Worm (Caenorhabditis elegans) whole organism, young adult: ENCODE measurements around the gene fipr-17.

Source experiments
- B0261.1 ChIP-seq: sonication (generic microtip); optimal IDR thresholded peaks from 2 replicates; lab custom pipeline; 2016; ENCODE audit warnings: mild to moderate bottlenecking, missing genetic modification characterization, moderate library complexity, missing compliant biosample characterization
- D2030.7 ChIP-seq: fragments of 200-800 bp; sonication (Bioruptor generic); IDR thresholded peaks from 2 replicates; pipeline ENCODE4 v1.3.6; 2022; ENCODE audit warnings: missing genetic modification reagents, missing genetic modification characterization, missing compliant biosample characterization
- F22D6.2 ChIP-seq: sonication (generic microtip); optimal IDR thresholded peaks from 2 replicates; lab custom pipeline; 2016; ENCODE audit warnings: mild to moderate bottlenecking, missing genetic modification characterization, missing compliant biosample characterization
- F33H1.4 ChIP-seq: fragments of 200-800 bp; sonication (Bioruptor generic); IDR thresholded peaks from 2 replicates; pipeline ENCODE4 v1.3.6; 2022; ENCODE audit warnings: missing genetic modification reagents, missing genetic modification characterization, missing compliant biosample characterization
- F37B4.10 ChIP-seq: fragments of 200-800 bp; sonication (Bioruptor generic); IDR thresholded peaks from 2 replicates; pipeline ENCODE4 v1.3.6; 2022; ENCODE audit warnings: missing genetic modification characterization, missing compliant biosample characterization
- F39B2.1 ChIP-seq: fragments of 200-800 bp; sonication (Bioruptor generic); IDR thresholded peaks from 2 replicates; pipeline ENCODE4 v1.3.6; 2022; ENCODE audit warnings: missing genetic modification reagents, missing genetic modification characterization, missing compliant biosample characterization
- F49E8.2 ChIP-seq: sonication (generic microtip); optimal IDR thresholded peaks from 3 replicates; lab custom pipeline; 2017; ENCODE audit warnings: missing genetic modification characterization, mild to moderate bottlenecking, missing compliant biosample characterization, antibody characterized with exemption, moderate library complexity; ENCODE audit not compliant: insufficient read depth
- Y53F4B.3 ChIP-seq: fragments of 200-800 bp; sonication (Bioruptor generic); IDR thresholded peaks from 2 replicates; pipeline ENCODE4 v1.3.6; 2022; ENCODE audit warnings: missing genetic modification reagents, missing genetic modification characterization, missing compliant biosample characterization
- Y95B8A.8 ChIP-seq: fragments of 200-800 bp; sonication (Bioruptor generic); IDR thresholded peaks from 2 replicates; pipeline ENCODE4 v1.3.6; 2022; ENCODE audit warnings: missing genetic modification reagents, missing genetic modification characterization, missing compliant biosample characterization
- ama-1 ChIP-seq, 3 experiments: fragments of 150-350 bp in 1 of 3; sonication (generic microtip) in 2 of 3; optimal IDR thresholded peaks; 2 replicates each; lab custom pipeline; 2014 to 2018; ENCODE audit warnings: missing biosample characterization in 2 of 3, missing genetic modification characterization in 2 of 3, missing genetic modification reagents in 2 of 3
- attf-3 ChIP-seq: fragments of 200-800 bp; sonication (Bioruptor generic); conservative IDR thresholded peaks from 2 replicates; pipeline ENCODE4 v1.3.6; 2022; ENCODE audit warnings: missing genetic modification reagents, missing genetic modification characterization, missing compliant biosample characterization
- bed-1 ChIP-seq: fragments of 200-800 bp; sonication (Bioruptor generic); IDR thresholded peaks from 2 replicates; pipeline ENCODE4 v1.3.6; 2022; ENCODE audit warnings: missing genetic modification reagents, missing genetic modification characterization, missing compliant biosample characterization
- bed-2 ChIP-seq: fragments of 200-800 bp; sonication (Bioruptor generic); IDR thresholded peaks from 2 replicates; pipeline ENCODE4 v1.3.6; 2022; ENCODE audit warnings: missing genetic modification reagents, missing genetic modification characterization, missing compliant biosample characterization
- cebp-2 ChIP-seq: fragments of 200-800 bp; sonication (Bioruptor generic); IDR thresholded peaks from 2 replicates; pipeline ENCODE4 v1.3.6; 2022; ENCODE audit warnings: missing genetic modification characterization, missing compliant biosample characterization
- ceh-40 ChIP-seq: fragments of 200-800 bp; sonication (Bioruptor generic); IDR thresholded peaks from 2 replicates; pipeline ENCODE4 v1.3.6; 2022; ENCODE audit warnings: missing genetic modification characterization, missing compliant biosample characterization
- ceh-58 ChIP-seq: fragments of 200-800 bp; sonication (Bioruptor generic); IDR thresholded peaks from 2 replicates; pipeline ENCODE4 v1.3.6; 2022; ENCODE audit warnings: missing genetic modification characterization, missing compliant biosample characterization
- ceh-79 ChIP-seq: sonication (generic microtip); optimal IDR thresholded peaks from 2 replicates; lab custom pipeline; 2017; ENCODE audit warnings: mild to moderate bottlenecking, missing genetic modification characterization, missing compliant biosample characterization
- ceh-91 ChIP-seq: fragments of 200-800 bp; sonication (Bioruptor generic); IDR thresholded peaks from 2 replicates; pipeline ENCODE4 v1.3.6; 2022; ENCODE audit warnings: missing genetic modification reagents, missing genetic modification characterization, missing compliant biosample characterization
- chd-7 ChIP-seq: sonication (generic microtip); optimal IDR thresholded peaks from 2 replicates; lab custom pipeline; 2016; ENCODE audit warnings: mild to moderate bottlenecking, missing genetic modification characterization, moderate library complexity, missing compliant biosample characterization
- him-1 ChIP-seq: sonication (generic microtip); optimal IDR thresholded peaks from 2 replicates; lab custom pipeline; 2016; ENCODE audit warnings: missing genotype, missing genetic modification reagents, missing genetic modification characterization, missing compliant biosample characterization
- hlh-12 ChIP-seq: sonication (generic microtip); optimal IDR thresholded peaks from 2 replicates; lab custom pipeline; 2016; ENCODE audit warnings: missing genetic modification characterization, missing compliant biosample characterization
- lin-26 ChIP-seq: fragments of 200-800 bp; sonication (Bioruptor generic); IDR thresholded peaks from 2 replicates; pipeline ENCODE4 v1.3.6; 2022; ENCODE audit warnings: missing genetic modification reagents, missing genetic modification characterization, missing compliant biosample characterization
- lsl-1 ChIP-seq: fragments of 200-800 bp; sonication (Bioruptor generic); optimal IDR thresholded peaks from 2 replicates; lab custom pipeline; 2018; ENCODE audit warnings: mild to moderate bottlenecking, missing genetic modification characterization, moderate library complexity, missing compliant biosample characterization
- mes-4 ChIP-seq: sonication (generic microtip); optimal IDR thresholded peaks from 2 replicates; lab custom pipeline; 2016; ENCODE audit warnings: missing genotype, missing genetic modification characterization, missing compliant biosample characterization
- nhr-120 ChIP-seq: fragments of 200-800 bp; sonication (Bioruptor generic); IDR thresholded peaks from 2 replicates; pipeline ENCODE4 v1.3.6; 2022; ENCODE audit warnings: missing genetic modification characterization, missing compliant biosample characterization
- nhr-90 ChIP-seq: sonication (generic microtip); optimal IDR thresholded peaks from 2 replicates; lab custom pipeline; 2016; ENCODE audit warnings: missing genotype, mild to moderate bottlenecking, missing genetic modification characterization, missing compliant biosample characterization
- rpc-1 ChIP-seq, 2 experiments: fragments of 150-350 bp in 1 of 2; sonication (generic microtip) in 1 of 2; optimal IDR thresholded peaks; 2 replicates each; lab custom pipeline; 2014 to 2018; ENCODE audit warnings: missing biosample characterization in 1 of 2, missing genetic modification characterization in 1 of 2, missing genetic modification reagents in 1 of 2, missing genotype in 1 of 2
- sdz-38 ChIP-seq: sonication (generic microtip); optimal IDR thresholded peaks from 2 replicates; lab custom pipeline; 2016; ENCODE audit warnings: missing genotype, missing genetic modification characterization, missing compliant biosample characterization
- snpc-1.1 ChIP-seq: sonication (generic microtip); optimal IDR thresholded peaks from 2 replicates; lab custom pipeline; 2017; ENCODE audit warnings: missing genetic modification characterization, mild to moderate bottlenecking, missing compliant biosample characterization, antibody characterized with exemption, moderate library complexity, missing genotype, missing genetic modification reagents; ENCODE audit not compliant: insufficient read depth
- snpc-3.4 ChIP-seq: sonication (generic microtip); optimal IDR thresholded peaks from 2 replicates; lab custom pipeline; 2017; ENCODE audit warnings: missing genetic modification characterization, mild to moderate bottlenecking, missing compliant biosample characterization, antibody characterized with exemption, moderate library complexity, missing genotype, missing genetic modification reagents
- snpc-4 ChIP-seq, 5 experiments: fragments of 150-350 bp in 1 of 5; sonication (generic microtip) in 4 of 5; optimal IDR thresholded peaks; 2 replicates each; lab custom pipeline; 2014 to 2018; ENCODE audit warnings: missing genetic modification characterization in 5 of 5, missing biosample characterization in 3 of 5, antibody characterized with exemption in 2 of 5, mild to moderate bottlenecking in 2 of 5, missing compliant biosample characterization in 2 of 5, missing genotype in 2 of 5, moderate library complexity in 2 of 5, missing genetic modification reagents in 1 of 5
- somi-1 ChIP-seq: fragments of 200-800 bp; sonication (Bioruptor generic); optimal IDR thresholded peaks from 2 replicates; lab custom pipeline; 2018; ENCODE audit warnings: mild to moderate bottlenecking, missing genetic modification characterization, missing compliant biosample characterization
- sptf-2 ChIP-seq: fragments of 200-800 bp; sonication (Bioruptor generic); optimal IDR thresholded peaks from 2 replicates; lab custom pipeline; 2018; ENCODE audit warnings: mild to moderate bottlenecking, missing genetic modification characterization, missing compliant biosample characterization
- tbp1 ChIP-seq: fragments of 200-800 bp; sonication (Bioruptor generic); optimal IDR thresholded peaks from 2 replicates; lab custom pipeline; 2018; ENCODE audit warnings: mild to moderate bottlenecking, missing genetic modification characterization, missing compliant biosample characterization
- tbx-9 ChIP-seq: sonication (generic microtip); optimal IDR thresholded peaks from 2 replicates; lab custom pipeline; 2016; ENCODE audit warnings: borderline replicate concordance, missing genetic modification characterization, inconsistent platforms, missing compliant biosample characterization
- xnd-1 ChIP-seq: sonication (generic microtip); optimal IDR thresholded peaks from 2 replicates; lab custom pipeline; 2016; ENCODE audit warnings: missing genotype, missing genetic modification reagents, missing genetic modification characterization, missing compliant biosample characterization
- ztf-22 ChIP-seq: fragments of 200-800 bp; sonication (Bioruptor generic); optimal IDR thresholded peaks from 2 replicates; lab custom pipeline; 2018; ENCODE audit warnings: mild to moderate bottlenecking, missing genetic modification characterization, moderate library complexity, missing compliant biosample characterization
- ztf-26 ChIP-seq: sonication (generic microtip); optimal IDR thresholded peaks from 2 replicates; lab custom pipeline; 2017; ENCODE audit warnings: missing genetic modification characterization, missing compliant biosample characterization
- ztf-28 ChIP-seq: fragments of 200-800 bp; sonication (Bioruptor generic); IDR thresholded peaks from 2 replicates; pipeline ENCODE4 v1.3.6; 2022; ENCODE audit warnings: missing genetic modification reagents, missing genetic modification characterization, missing compliant biosample characterization
- ztf-3 ChIP-seq: fragments of 200-800 bp; sonication (Bioruptor generic); optimal IDR thresholded peaks from 2 replicates; lab custom pipeline; 2018; ENCODE audit warnings: mild to moderate bottlenecking, missing genetic modification characterization, missing compliant biosample characterization

Gene fipr-17

ce11 chrIII:10960387-10960786, 47.0 kb downstream of the fipr-17 start (continued):
- TF ChIP-seq hlh-12 (tag; lab: Kevin White, UChicago) (no peak), B0261.1 (tag; lab: Kevin White, UChicago) (no peak), nhr-120 (no peak), F33H1.4 (GFP tag; lab: Robert Waterston, UW) (peak; percentile 35), sdz-38 (tag; lab: Kevin White, UChicago) (no peak), sptf-2 (GFP tag; lab: Kevin White, UChicago) (no peak), cebp-2 (GFP tag; lab: Robert Waterston, UW) (no peak), ztf-22 (no peak), D2030.7 (0 out of 2 replicates have a peak, but pooled peaks have one; percentile 25), lsl-1 (no peak), ztf-3 (GFP tag; lab: Kevin White, UChicago) (no peak), ceh-79 (tag; lab: Kevin White, UChicago) (no peak), bed-1 (GFP tag; lab: Robert Waterston, UW) (no peak), nhr-90 (tag; lab: Kevin White, UChicago) (no peak), F49E8.2 (no peak), rpc-1 (optimal IDR thresholded peaks at IDR 0.05; lab: Kevin White, UChicago) (no peak), rpc-1 (tag; optimal IDR thresholded peaks at IDR 0.05; lab: Kevin White, UChicago) (peak; percentile 51), ztf-28 (GFP tag; lab: Robert Waterston, UW) (no peak), F39B2.1 (GFP tag; lab: Robert Waterston, UW) (no peak), him-1 (tag; lab: Kevin White, UChicago) (no peak), tbx-9 (tag; lab: Kevin White, UChicago) (no peak), ceh-91 (no peak), F22D6.2 (no peak), snpc-4 (GFP tag; optimal IDR thresholded peaks at IDR 0.05; lab: Kevin White, UChicago) (no peak), snpc-4 (tag; optimal IDR thresholded peaks at IDR 0.05; lab: Kevin White, UChicago) (no peak), ceh-58 (no peak), chd-7 (tag; lab: Kevin White, UChicago) (no peak), xnd-1 (tag; lab: Kevin White, UChicago) (no peak), lin-26 (GFP tag; lab: Robert Waterston, UW) (no peak), ama-1 (optimal IDR thresholded peaks at IDR 0.05; lab: Kevin White, UChicago) (no peak), ama-1 (GFP tag; optimal IDR thresholded peaks at IDR 0.05; lab: Kevin White, UChicago) (no peak), ztf-26 (tag; lab: Kevin White, UChicago) (no peak), ceh-40 (GFP tag; lab: Robert Waterston, UW) (no peak), snpc-3.4 (tag; lab: Kevin White, UChicago) (no peak), F37B4.10 (GFP tag; lab: Robert Waterston, UW) (no peak), bed-2 (GFP tag; lab: Robert Waterston, UW) (no peak), tbp1 (GFP tag; lab: Kevin White, UChicago) (peak; percentile 70)
- TF ChIP-seq, all 124 proteins: peak for 7

ce11 chrIII:10957710-10958109, 49.7 kb downstream of the fipr-17 start:
- no peak for TF ChIP-seq attf-3 (GFP tag; lab: Robert Waterston, UW)
- TF ChIP-seq snpc-4 (GFP tag; optimal IDR thresholded peaks at IDR 0.05; lab: Kevin White, UChicago), result no peak
- no peak for TF ChIP-seq snpc-4 (tag; optimal IDR thresholded peaks at IDR 0.05; lab: Kevin White, UChicago)
- TF ChIP-seq Y95B8A.8 (GFP tag; lab: Robert Waterston, UW), result no peak
- TF ChIP-seq Y53F4B.3 (GFP tag; lab: Robert Waterston, UW), result no peak
- no peak for TF ChIP-seq mes-4 (tag; lab: Kevin White, UChicago)
- TF ChIP-seq snpc-1.1, result no peak
- TF ChIP-seq somi-1, result no peak
